Worm (Caenorhabditis elegans) whole organism, L1 larva: ENCODE results near the gene srg-66.

Experiments
- C04F5.9 ChIP-seq: sonication (generic microtip); optimal IDR thresholded peaks from 2 replicates; lab custom pipeline; 2016; ENCODE audit warnings: missing genetic modification characterization, missing compliant biosample characterization
- Y116A8C.19 ChIP-seq: sonication (generic microtip); optimal IDR thresholded peaks from 2 replicates; lab custom pipeline; 2016; ENCODE audit warnings: missing compliant biosample characterization, missing genetic modification characterization, borderline replicate concordance
- blmp-1 ChIP-seq: fragments of 150-350 bp; optimal IDR thresholded peaks from 2 replicates; lab custom pipeline; 2014; ENCODE audit warnings: missing biosample characterization, missing genetic modification characterization
- ceh-63 ChIP-seq: fragments of 200-800 bp; sonication (Bioruptor generic); optimal IDR thresholded peaks from 2 replicates; lab custom pipeline; 2018; ENCODE audit warnings: mild to moderate bottlenecking, missing genetic modification characterization, missing compliant biosample characterization
- ceh-8 ChIP-seq: fragments of 200-800 bp; sonication (Bioruptor generic); optimal IDR thresholded peaks from 2 replicates; lab custom pipeline; 2018; ENCODE audit warnings: mild to moderate bottlenecking, missing genetic modification characterization, moderate library complexity, missing compliant biosample characterization
- ceh-82 ChIP-seq, 3 experiments: fragments of 150-350 bp in 1 of 3; sonication (generic microtip) in 2 of 3; optimal IDR thresholded peaks; 2 replicates each; lab custom pipeline; 2014 to 2017; ENCODE audit warnings: missing biosample characterization in 3 of 3, missing genetic modification characterization in 3 of 3
- ceh-88 ChIP-seq: fragments of 200-800 bp; sonication (Bioruptor generic); IDR thresholded peaks from 2 replicates; pipeline ENCODE4 v1.3.6; 2022; ENCODE audit warnings: missing genetic modification characterization, missing compliant biosample characterization
- ces-1 ChIP-seq: fragments of 150-350 bp; optimal IDR thresholded peaks from 2 replicates; lab custom pipeline; 2014; ENCODE audit warnings: missing biosample characterization, missing genetic modification reagents, missing genetic modification characterization
- dpl-1 ChIP-seq, 3 experiments: fragments of 150-350 bp in 2 of 3; sonication (generic microtip) in 1 of 3; optimal IDR thresholded peaks; 2 replicates each; lab custom pipeline; 2014 to 2017; ENCODE audit warnings: missing biosample characterization in 3 of 3, missing genetic modification characterization in 3 of 3, missing genetic modification reagents in 3 of 3
- efl-1 ChIP-seq, 4 experiments: fragments of 150-350 bp; optimal IDR thresholded peaks in 3 of 4; peaks in 1 of 4; 1 replicate in 1 of 4; 2 replicates in 3 of 4; lab custom pipeline; 2014; ENCODE audit warnings: missing biosample characterization in 2 of 4, missing genetic modification characterization in 2 of 4, missing genetic modification reagents in 2 of 4
- elt-2 ChIP-seq: sonication (generic microtip); optimal IDR thresholded peaks from 2 replicates; lab custom pipeline; 2016; ENCODE audit warnings: missing genetic modification characterization, mild to moderate bottlenecking, inconsistent platforms, missing compliant biosample characterization, missing genetic modification reagents
- fkh-10 ChIP-seq: sonication (generic microtip); optimal IDR thresholded peaks from 2 replicates; lab custom pipeline; 2017; ENCODE audit warnings: missing biosample characterization, missing genetic modification reagents, missing genetic modification characterization
- fkh-8 ChIP-seq: sonication (generic microtip); optimal IDR thresholded peaks from 2 replicates; lab custom pipeline; 2016; ENCODE audit warnings: mild to moderate bottlenecking, missing genetic modification characterization, missing compliant biosample characterization
- grh-1 ChIP-seq: fragments of 200-800 bp; sonication (Bioruptor generic); IDR thresholded peaks from 2 replicates; pipeline ENCODE4 v1.3.6; 2022; ENCODE audit warnings: missing genetic modification reagents, missing genetic modification characterization, missing compliant biosample characterization
- hlh-17 ChIP-seq: fragments of 200-800 bp; sonication (Bioruptor generic); optimal IDR thresholded peaks from 2 replicates; lab custom pipeline; 2018; ENCODE audit warnings: missing genetic modification characterization, mild to moderate bottlenecking, missing compliant biosample characterization, moderate library complexity, borderline replicate concordance
- irx-1 ChIP-seq: sonication (generic microtip); optimal IDR thresholded peaks from 2 replicates; lab custom pipeline; 2016; ENCODE audit warnings: missing genetic modification characterization, missing compliant biosample characterization
- jun-1 ChIP-seq: fragments of 150-350 bp; optimal IDR thresholded peaks from 2 replicates; lab custom pipeline; 2014; ENCODE audit warnings: missing biosample characterization, missing genetic modification reagents, missing genetic modification characterization
- lin-13 ChIP-seq: fragments of 150-350 bp; optimal IDR thresholded peaks from 2 replicates; lab custom pipeline; 2014; ENCODE audit warnings: missing biosample characterization, missing genetic modification reagents, missing genetic modification characterization
- lin-35 ChIP-seq, 2 experiments: fragments of 150-350 bp; optimal IDR thresholded peaks; 2 replicates each; lab custom pipeline; 2014; ENCODE audit warnings: missing biosample characterization in 2 of 2, missing genetic modification characterization in 2 of 2, missing genetic modification reagents in 2 of 2
- lir-3 ChIP-seq: sonication (generic microtip); optimal IDR thresholded peaks from 2 replicates; lab custom pipeline; 2016; ENCODE audit warnings: mild to moderate bottlenecking, missing genetic modification characterization, moderate library complexity, missing compliant biosample characterization; ENCODE audit not compliant: poor library complexity
- mdl-1 ChIP-seq, 2 experiments: fragments of 150-350 bp; optimal IDR thresholded peaks; 2 replicates each; lab custom pipeline; 2014 to 2017; ENCODE audit warnings: missing biosample characterization in 2 of 2, missing genetic modification characterization in 2 of 2, inconsistent platforms in 1 of 2
- mef-2 ChIP-seq: fragments of 150-350 bp; optimal IDR thresholded peaks from 2 replicates; lab custom pipeline; 2014; ENCODE audit warnings: missing biosample characterization, missing genetic modification characterization
- nhr-20 ChIP-seq: sonication (generic microtip); optimal IDR thresholded peaks from 2 replicates; lab custom pipeline; 2016; ENCODE audit warnings: mild to moderate bottlenecking, missing genetic modification characterization, missing compliant biosample characterization
- nhr-76 ChIP-seq: sonication (generic microtip); optimal IDR thresholded peaks from 2 replicates; lab custom pipeline; 2017; ENCODE audit warnings: missing biosample characterization, missing genetic modification characterization
- nhr-84 ChIP-seq: sonication (generic microtip); optimal IDR thresholded peaks from 2 replicates; lab custom pipeline; 2017; ENCODE audit warnings: missing biosample characterization, missing genetic modification characterization
- nhr-85 ChIP-seq: sonication (generic microtip); peaks from one replicate; lab custom pipeline; 2016; ENCODE audit warnings: missing genetic modification characterization, inconsistent platforms, missing compliant biosample characterization
- nhr-90 ChIP-seq: sonication (generic microtip); optimal IDR thresholded peaks from 2 replicates; lab custom pipeline; 2016; ENCODE audit warnings: mild to moderate bottlenecking, missing genetic modification characterization, missing compliant biosample characterization; ENCODE audit not compliant: poor library complexity
- pax-3 ChIP-seq: fragments of 200-800 bp; sonication (Bioruptor generic); optimal IDR thresholded peaks from 2 replicates; lab custom pipeline; 2018; ENCODE audit warnings: mild to moderate bottlenecking, missing genetic modification characterization, moderate library complexity, missing compliant biosample characterization
- pqm-1 ChIP-seq: sonication (generic microtip); optimal IDR thresholded peaks from 3 replicates; lab custom pipeline; 2017; ENCODE audit warnings: missing biosample characterization, missing genetic modification characterization
- rnt-1 ChIP-seq: sonication (generic microtip); optimal IDR thresholded peaks from 2 replicates; lab custom pipeline; 2016; ENCODE audit warnings: mild to moderate bottlenecking, missing genetic modification characterization, moderate library complexity, missing compliant biosample characterization
- sup-37 ChIP-seq: fragments of 200-800 bp; sonication (Bioruptor generic); optimal IDR thresholded peaks from 2 replicates; lab custom pipeline; 2018; ENCODE audit warnings: mild to moderate bottlenecking, missing genetic modification characterization, missing compliant biosample characterization
- zag-1 ChIP-seq: fragments of 150-350 bp; optimal IDR thresholded peaks from 2 replicates; lab custom pipeline; 2014; ENCODE audit warnings: missing biosample characterization, missing genetic modification characterization

Gene srg-66

ce11 chrV:5521735-5522241, 39.6 kb upstream of the srg-66 start, which contains the start of gene hir-1:
hir-1 (plus strand) TSS chrV:5522139.
- no peak for TF ChIP-seq Y116A8C.19 (tag; lab: Kevin White, UChicago)
- TF ChIP-seq nhr-20 (tag; lab: Kevin White, UChicago), result peak; percentile 14
- TF ChIP-seq zag-1 (tag; lab: Kevin White, UChicago), result no peak
- TF ChIP-seq blmp-1 (tag; lab: Kevin White, UChicago), result peak; percentile 60
- TF ChIP-seq ces-1 (GFP tag; lab: Kevin White, UChicago), result no peak
- TF ChIP-seq nhr-90 (tag; lab: Kevin White, UChicago), result no peak
- no peak for TF ChIP-seq efl-1 (optimal IDR thresholded peaks at IDR 0.05; lab: Kevin White, UChicago)
- TF ChIP-seq efl-1 (GFP tag; optimal IDR thresholded peaks at IDR 0.05 in 1 of 2; lab: Kevin White, UChicago), result peak in 1 of 2 experiments; percentile 90
- TF ChIP-seq hlh-17, result no peak
- no peak for TF ChIP-seq rnt-1 (tag; lab: Kevin White, UChicago)
- no peak for TF ChIP-seq dpl-1 (GFP tag; optimal IDR thresholded peaks at IDR 0.05; lab: Kevin White, UChicago)
- 0 out of 2 replicates have a peak, but pooled peaks have one; percentile 8 for TF ChIP-seq grh-1 (GFP tag; lab: Robert Waterston, UW)
- no peak for TF ChIP-seq lir-3 (tag; lab: Kevin White, UChicago)
- TF ChIP-seq irx-1 (tag; lab: Kevin White, UChicago), result no peak
- no peak for TF ChIP-seq C04F5.9 (tag; lab: Kevin White, UChicago)
- peak; percentile 66 for TF ChIP-seq nhr-85 (tag; lab: Kevin White, UChicago)
- no peak for TF ChIP-seq sup-37 (GFP tag; lab: Kevin White, UChicago)

- TF ChIP-seq lin-35 (GFP tag; optimal IDR thresholded peaks at IDR 0.05; lab: Kevin White, UChicago) (peak in 1 of 2 experiments; percentile 1), efl-1 (optimal IDR thresholded peaks at IDR 0.05; lab: Kevin White, UChicago) (no peak), efl-1 (GFP tag; optimal IDR thresholded peaks at IDR 0.05 in 1 of 2; lab: Kevin White, UChicago) (peak in 1 of 2 experiments; percentile 49), fkh-8 (tag; lab: Kevin White, UChicago) (no peak), elt-2 (tag; lab: Kevin White, UChicago) (peak; percentile 46)
Measured at ce11 chrV:5513630-5514378, 31.6 kb upstream of the srg-66 start, which contains the start of the genes hpo-15 and mms-19. hpo-15 (minus strand) TSS chrV:5513830. mms-19 (plus strand) TSS chrV:5514348.

- TF ChIP-seq ceh-82 (tag; optimal IDR thresholded peaks at IDR 0.05; lab: Kevin White, UChicago) (no peak), mdl-1 (tag; optimal IDR thresholded peaks at IDR 0.05; lab: Kevin White, UChicago) (no peak), ceh-88 (GFP tag; lab: Robert Waterston, UW) (no peak), nhr-20 (tag; lab: Kevin White, UChicago) (no peak), ceh-63 (GFP tag; lab: Kevin White, UChicago) (no peak), pax-3 (tag; lab: Kevin White, UChicago) (no peak), lin-35 (GFP tag; optimal IDR thresholded peaks at IDR 0.05; lab: Kevin White, UChicago) (peak in 1 of 2 experiments; percentile 0), elt-2 (tag; lab: Kevin White, UChicago) (peak; percentile 80), pqm-1 (tag; lab: Kevin White, UChicago) (peak; percentile 75), mef-2 (tag; lab: Kevin White, UChicago) (no peak), nhr-84 (tag; lab: Kevin White, UChicago) (no peak)
- TF ChIP-seq, all 84 proteins: peak for 3
Measured at ce11 chrV:5512559-5512958, 30.3 kb upstream of the srg-66 start.

ce11 chrV:5511720-5512119, 29.5 kb upstream of the srg-66 start:
- no peak for TF ChIP-seq jun-1 (tag; lab: Kevin White, UChicago)
- TF ChIP-seq ceh-8, result no peak
- TF ChIP-seq elt-2 (tag; lab: Kevin White, UChicago), result peak; percentile 67
- TF ChIP-seq rnt-1 (tag; lab: Kevin White, UChicago), result no peak
- no peak for TF ChIP-seq lir-3 (tag; lab: Kevin White, UChicago)
- no peak for TF ChIP-seq lin-13 (GFP tag; lab: Kevin White, UChicago)
- TF ChIP-seq lin-35 (GFP tag; optimal IDR thresholded peaks at IDR 0.05; lab: Kevin White, UChicago), result peak in 1 of 2 experiments; percentile 27
- no peak for TF ChIP-seq nhr-76 (tag; lab: Kevin White, UChicago)
- no peak for TF ChIP-seq fkh-10
- TF ChIP-seq, all 84 proteins: peak for 2
